Fruit fly (Drosophila melanogaster): ENCODE data around the gene CG18675.

DNA sequence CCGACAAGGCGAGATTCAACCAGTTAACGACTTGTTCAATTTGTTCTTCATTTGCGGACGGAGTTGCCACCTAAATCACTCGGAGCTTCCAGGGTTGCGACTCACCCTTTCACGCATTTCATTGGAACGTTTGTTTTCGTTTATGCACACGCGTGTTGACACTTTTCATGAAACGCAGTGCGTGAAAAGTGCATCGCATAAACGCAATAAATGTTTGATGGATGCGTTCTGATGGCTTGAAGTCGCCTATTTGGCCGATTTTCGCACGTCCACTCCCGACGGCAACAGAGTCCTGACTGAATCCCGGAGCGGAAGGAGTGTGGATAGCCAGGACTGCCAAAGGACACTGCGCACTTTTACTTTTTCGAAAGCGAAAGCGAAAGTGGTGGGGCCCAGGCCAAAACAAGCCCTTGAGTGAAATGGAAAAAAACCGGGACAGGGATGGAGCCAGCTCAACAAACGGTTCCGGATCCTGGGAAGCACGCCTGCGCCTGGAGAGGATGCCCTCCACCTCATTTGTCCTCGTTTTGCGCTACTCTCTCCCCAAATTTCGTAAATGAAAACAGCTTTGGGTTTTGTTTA is 4.4 kb downstream of the CG18675 start, which contains the start of gene Teh4:
- TF ChIP-seq Dll (optimal IDR thresholded peaks at IDR 0.05) (no peak), psq (optimal IDR thresholded peaks at IDR 0.05) (no peak)
